Worm (Caenorhabditis elegans): ENCODE measurements around the gene rab-6.2.

Gene rab-6.2

DNA sequence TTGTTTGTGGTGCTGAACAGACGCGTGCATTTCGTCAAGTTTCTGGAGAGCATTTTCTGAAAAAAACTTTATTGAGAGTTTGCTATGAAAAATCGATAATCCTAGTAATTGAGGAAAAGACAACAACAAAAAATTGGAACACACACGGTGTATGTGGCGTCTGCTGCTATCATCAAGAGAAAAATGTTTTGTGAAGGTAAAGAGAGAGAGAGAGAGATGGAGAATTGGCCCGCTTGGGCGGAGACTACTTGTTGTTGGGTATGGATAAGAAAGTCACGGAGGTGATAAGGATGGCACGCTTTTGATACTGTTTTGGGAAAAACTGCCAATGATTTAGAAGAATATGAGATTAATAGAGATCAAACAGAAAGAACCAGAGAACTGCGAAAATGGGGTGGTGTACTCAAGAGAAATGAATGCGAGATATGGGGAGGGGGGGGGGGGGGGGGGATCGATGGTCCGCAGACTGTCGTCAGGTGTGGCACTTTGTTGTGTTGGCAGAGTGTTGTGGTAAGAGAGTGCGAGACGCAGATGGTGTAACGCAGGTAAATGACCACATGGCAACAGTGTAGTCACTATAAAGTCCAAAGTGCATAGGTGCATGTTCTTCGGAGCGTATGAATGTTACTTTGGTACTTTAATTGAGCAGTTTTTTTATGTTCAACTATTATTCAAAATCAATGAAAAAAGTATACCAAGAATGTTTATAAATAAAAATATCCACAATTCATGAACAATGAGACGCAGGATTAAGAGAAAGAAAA is 5.0 kb upstream of the rab-6.2 start, which contains the start of gene acdh-7:
acdh-7 (minus strand) TSS at position 56 of the 764 bp plus-strand sequence.
- TF ChIP-seq alr-1 (tag; optimal IDR thresholded peaks at IDR 0.05) (no peak), fos-1 (tag; optimal IDR thresholded peaks at IDR 0.05) (peak; percentile 14), nhr-23 (tag; optimal IDR thresholded peaks at IDR 0.05) (no peak), unc-62 (GFP tag; optimal IDR thresholded peaks at IDR 0.05) (no peak), egl-27 (tag; optimal IDR thresholded peaks at IDR 0.05) (no peak), Y55F3AM.14 (GFP tag; optimal IDR thresholded peaks at IDR 0.05) (no peak), sem-4 (tag; optimal IDR thresholded peaks at IDR 0.05) (no peak), sma-9 (GFP tag; optimal IDR thresholded peaks at IDR 0.05) (peak; percentile 28), sma-9 (tag; optimal IDR thresholded peaks at IDR 0.05) (no peak), unc-55 (GFP tag; optimal IDR thresholded peaks at IDR 0.05) (no peak), lin-11 (tag; optimal IDR thresholded peaks at IDR 0.05) (no peak), crh-2 (tag; optimal IDR thresholded peaks at IDR 0.05) (peak; percentile 15), lin-39 (tag; optimal IDR thresholded peaks at IDR 0.05) (no peak), ama-1 (optimal IDR thresholded peaks at IDR 0.05) (peak; percentile 68), ZK546.5 (tag; optimal IDR thresholded peaks at IDR 0.05) (no peak), nhr-6 (tag; optimal IDR thresholded peaks at IDR 0.05) (no peak), nhr-129 (tag; optimal IDR thresholded peaks at IDR 0.05) (peak; percentile 18)

- TF ChIP-seq nhr-6 (tag; optimal IDR thresholded peaks at IDR 0.05), result no peak
- TF ChIP-seq C34F6.9 (tag; optimal IDR thresholded peaks at IDR 0.05), result no peak
- TF ChIP-seq elt-3 (tag; optimal IDR thresholded peaks at IDR 0.05), result no peak
- no peak for TF ChIP-seq nhr-237 (tag; optimal IDR thresholded peaks at IDR 0.05)
- no peak for TF ChIP-seq ztf-1 (GFP tag; conservative IDR thresholded peaks at IDR 0.05)
Measured at ce11 chrX:17227376-17227775, 5.1 kb downstream of the rab-6.2 start.

DNA sequence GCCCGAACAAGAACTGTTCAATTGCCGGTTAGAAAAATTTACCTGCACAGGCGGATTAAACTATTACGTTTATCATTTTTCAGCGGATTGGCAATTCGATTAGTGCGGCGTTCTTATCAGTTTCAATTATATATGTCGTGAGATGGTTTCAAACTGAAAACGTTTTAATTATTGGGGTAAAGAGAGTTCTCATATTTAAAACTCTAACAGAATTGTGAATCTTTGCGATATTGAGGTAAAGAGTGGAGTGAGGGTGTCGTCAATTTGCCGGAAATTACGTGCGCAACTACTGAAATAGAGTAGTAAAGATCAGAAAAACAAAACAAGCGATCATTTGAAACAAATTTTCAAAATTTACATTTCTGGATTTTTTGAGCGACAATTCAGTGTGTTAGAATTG is 7.8 kb downstream of the rab-6.2 start, which contains the start of gene T25G12.6:
T25G12.6 (minus strand) TSS at position 101 of the 400 bp plus-strand sequence.
- no peak for TF ChIP-seq zag-1 (tag; optimal IDR thresholded peaks at IDR 0.05)
- peak; percentile 6 for TF ChIP-seq fos-1 (tag; optimal IDR thresholded peaks at IDR 0.05)

DNA sequence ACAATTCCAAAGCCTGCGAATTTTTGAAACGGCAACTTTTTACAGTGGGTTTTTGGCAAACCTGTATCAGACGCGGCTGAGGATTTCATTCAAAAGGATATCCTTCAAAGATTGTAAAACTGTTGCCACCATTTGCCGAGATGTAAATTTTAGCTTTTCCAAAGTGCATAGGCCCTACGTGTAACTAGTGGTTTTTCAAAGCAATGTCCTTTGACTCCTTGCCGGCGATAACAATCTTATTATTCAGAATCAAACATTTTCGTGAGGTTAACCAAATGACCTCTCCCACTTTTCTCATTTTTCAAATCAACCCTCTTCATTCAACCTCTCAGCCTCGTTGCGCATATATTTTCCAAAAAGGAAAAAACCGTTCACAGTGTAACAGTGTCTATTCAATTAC is 9.1 kb downstream of the rab-6.2 start, which contains the start of gene T25G12.3:
T25G12.3 (plus strand) TSS at position 301 of the 400 bp plus-strand sequence.
- no peak for TF ChIP-seq nhr-237 (tag; optimal IDR thresholded peaks at IDR 0.05)
- peak; percentile 26 for TF ChIP-seq nhr-25 (tag; optimal IDR thresholded peaks at IDR 0.05)

DNA sequence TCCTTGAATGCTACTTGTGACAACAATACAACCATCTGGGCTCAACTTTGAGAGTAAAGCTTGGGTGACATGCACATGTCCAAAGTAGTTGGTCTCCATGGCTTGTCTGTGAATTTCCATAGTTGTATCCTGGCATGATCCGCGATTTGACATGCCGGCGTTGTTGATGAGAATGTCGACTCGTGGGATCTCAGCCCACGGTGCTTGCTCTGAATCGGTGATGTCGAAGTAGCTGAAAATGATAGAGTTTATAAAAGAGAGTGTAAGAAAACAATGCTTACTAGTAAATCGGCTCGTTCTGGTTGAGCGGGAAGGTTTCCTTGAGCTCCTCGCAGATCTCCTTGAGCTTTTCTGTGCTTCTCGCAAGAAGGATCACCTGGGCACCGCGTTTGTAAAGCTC is 12.7 kb downstream of the rab-6.2 start:
- TF ChIP-seq gmeb-1 (tag; optimal IDR thresholded peaks at IDR 0.05) (no peak), sem-4 (tag; optimal IDR thresholded peaks at IDR 0.05) (no peak), F13H6.1 (tag; optimal IDR thresholded peaks at IDR 0.05) (no peak), ztf-11 (tag; optimal IDR thresholded peaks at IDR 0.05) (no peak), egl-27 (tag; optimal IDR thresholded peaks at IDR 0.05) (no peak), lin-13 (GFP tag; optimal IDR thresholded peaks at IDR 0.05) (no peak)

DNA sequence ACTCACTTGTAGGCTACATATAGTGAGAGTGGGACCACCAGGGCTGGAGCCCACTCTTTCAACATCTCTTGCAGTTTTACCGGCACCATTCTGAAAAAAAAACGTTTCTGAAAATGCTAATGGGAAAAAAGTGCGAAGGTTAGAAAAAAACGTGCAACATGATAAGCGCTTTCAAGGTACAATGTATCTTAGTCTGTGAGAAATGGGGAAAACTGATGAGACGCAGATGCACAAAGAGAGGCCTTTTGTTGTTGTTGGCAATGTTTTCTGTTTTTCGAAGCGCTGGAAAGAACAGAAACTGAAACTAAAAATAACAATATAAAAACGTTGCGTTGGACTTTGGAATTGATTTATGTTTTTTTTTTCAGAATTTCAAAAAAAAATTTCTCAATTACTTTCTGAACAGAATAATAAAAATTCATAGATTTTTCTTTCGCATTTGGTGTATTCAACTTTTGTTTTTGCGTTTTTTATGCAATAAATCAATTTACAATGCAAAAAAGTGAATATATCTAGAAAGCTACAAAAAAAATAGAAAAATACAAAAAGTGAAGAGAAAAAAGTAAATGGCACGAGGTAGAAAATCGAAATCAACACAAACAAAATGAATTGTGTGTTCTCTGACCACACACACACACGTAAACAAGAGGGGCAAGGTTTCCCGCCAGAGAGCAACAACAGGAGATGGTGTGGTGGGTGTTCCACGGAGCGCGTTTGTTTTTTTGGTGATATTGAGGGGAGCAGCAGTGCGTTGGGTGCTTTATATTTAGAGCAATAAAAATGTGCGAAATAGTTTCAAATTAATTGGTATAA is 13.7 kb downstream of the rab-6.2 start, which contains the start of gene dhs-30:
dhs-30 (minus strand) TSS at position 90 of the 813 bp plus-strand sequence.
- TF ChIP-seq unc-39 (tag; optimal IDR thresholded peaks at IDR 0.05) (no peak), aly-2 (tag; optimal IDR thresholded peaks at IDR 0.05) (no peak), ztf-11 (tag; optimal IDR thresholded peaks at IDR 0.05) (no peak), nhr-12 (tag; optimal IDR thresholded peaks at IDR 0.05) (no peak), ZK546.5 (tag; optimal IDR thresholded peaks at IDR 0.05) (no peak), snpc-4 (tag; optimal IDR thresholded peaks at IDR 0.05) (no peak), nhr-23 (tag; optimal IDR thresholded peaks at IDR 0.05) (no peak), lin-13 (GFP tag; optimal IDR thresholded peaks at IDR 0.05) (no peak), nhr-129 (tag; optimal IDR thresholded peaks at IDR 0.05) (peak; percentile 15), crh-2 (tag; optimal IDR thresholded peaks at IDR 0.05) (no peak), elt-3 (tag; optimal IDR thresholded peaks at IDR 0.05) (no peak), nhr-237 (tag; optimal IDR thresholded peaks at IDR 0.05) (no peak), ama-1 (optimal IDR thresholded peaks at IDR 0.05) (no peak), blmp-1 (tag; optimal IDR thresholded peaks at IDR 0.05; ENCODE audit: insufficient read depth) (no peak), fos-1 (tag; optimal IDR thresholded peaks at IDR 0.05) (peak; percentile 12), ceh-16 (tag; optimal IDR thresholded peaks at IDR 0.05) (no peak), zag-1 (tag; optimal IDR thresholded peaks at IDR 0.05) (no peak), R02D3.7 (tag; optimal IDR thresholded peaks at IDR 0.05) (no peak), nhr-25 (tag; optimal IDR thresholded peaks at IDR 0.05) (peak; percentile 54), nhr-77 (tag; optimal IDR thresholded peaks at IDR 0.05) (no peak), unc-62 (GFP tag; optimal IDR thresholded peaks at IDR 0.05) (no peak), Y55F3AM.14 (GFP tag; optimal IDR thresholded peaks at IDR 0.05) (no peak), ztf-4 (tag; optimal IDR thresholded peaks at IDR 0.05) (no peak), unc-55 (GFP tag; optimal IDR thresholded peaks at IDR 0.05) (no peak)

Data from whole organism, L2 larva.